Fruit fly (Drosophila melanogaster): ENCODE data around the gene spartin.
A peak's percentile ranks its signal among the peaks of the same experiment; 100 is the strongest.

The spartin gene

dm6 chr3R:4654557-4655273, at the start of gene spartin:
spartin (plus strand) TSS chr3R:4654800.
- TF ChIP-seq jim (GFP tag; optimal IDR thresholded peaks at IDR 0.05) (no peak), Myc (optimal IDR thresholded peaks at IDR 0.05) (no peak), sage (GFP tag; optimal IDR thresholded peaks at IDR 0.05) (peak; percentile 63), Vsx2 (GFP tag; optimal IDR thresholded peaks at IDR 0.05; ENCODE audit: partially characterized antibody) (peak; percentile 94), Hnf4 (GFP tag; optimal IDR thresholded peaks at IDR 0.05) (peak; percentile 65), ey (GFP tag; optimal IDR thresholded peaks at IDR 0.05) (peak; percentile 15), h (GFP tag; optimal IDR thresholded peaks at IDR 0.05) (peak; percentile 60), HLH106 (tag; optimal IDR thresholded peaks at IDR 0.05) (peak; percentile 1), OdsH (GFP tag; optimal IDR thresholded peaks at IDR 0.05) (peak; percentile 45), foxo (GFP tag; optimal IDR thresholded peaks at IDR 0.05) (peak in 1 of 2 experiments; percentile 59), Abd-B (GFP tag; optimal IDR thresholded peaks at IDR 0.05) (no peak), Sp1 (GFP tag; optimal IDR thresholded peaks at IDR 0.05) (no peak), rgr (GFP tag; optimal IDR thresholded peaks at IDR 0.05) (peak; percentile 94), Hr83 (GFP tag; optimal IDR thresholded peaks at IDR 0.05; ENCODE audit: poor library complexity, severe bottlenecking) (peak; percentile 68), GATAd (GFP tag; optimal IDR thresholded peaks at IDR 0.05) (peak; percentile 19), Mio (GFP tag; optimal IDR thresholded peaks at IDR 0.05) (no peak), dmrt93B (GFP tag; optimal IDR thresholded peaks at IDR 0.05) (no peak), Dif (GFP tag; optimal IDR thresholded peaks at IDR 0.05; ENCODE audit: partially characterized antibody) (peak; percentile 83), psq (GFP tag; optimal IDR thresholded peaks at IDR 0.05) (peak; percentile 51)

- TF ChIP-seq fru (GFP tag; optimal IDR thresholded peaks at IDR 0.05) = no peak
- TF ChIP-seq sv (GFP tag; optimal IDR thresholded peaks at IDR 0.05) = no peak
- TF ChIP-seq Abd-B (GFP tag; optimal IDR thresholded peaks at IDR 0.05) = no peak
- TF ChIP-seq Sp1 (GFP tag; optimal IDR thresholded peaks at IDR 0.05) = no peak
- no peak for TF ChIP-seq lola (GFP tag; optimal IDR thresholded peaks at IDR 0.05)
- TF ChIP-seq Hr83 (GFP tag; optimal IDR thresholded peaks at IDR 0.05; ENCODE audit: poor library complexity, severe bottlenecking) = no peak
- TF ChIP-seq h (GFP tag; optimal IDR thresholded peaks at IDR 0.05) = no peak
- TF ChIP-seq Hr78 (GFP tag; optimal IDR thresholded peaks at IDR 0.05) = no peak
- TF ChIP-seq Jra (GFP tag; optimal IDR thresholded peaks at IDR 0.05) = no peak
- TF ChIP-seq br (GFP tag; optimal IDR thresholded peaks at IDR 0.05) = no peak
- no peak for TF ChIP-seq dsf (GFP tag; optimal IDR thresholded peaks at IDR 0.05; ENCODE audit: borderline replicate concordance)
- no peak for TF ChIP-seq Hnf4 (GFP tag; optimal IDR thresholded peaks at IDR 0.05)
- no peak for TF ChIP-seq dl (GFP tag; optimal IDR thresholded peaks at IDR 0.05; ENCODE audit: insufficient read depth in 1 of 2, partially characterized antibody in 2 of 2)
- no peak for TF ChIP-seq usp (GFP tag; optimal IDR thresholded peaks at IDR 0.05)
- no peak for TF ChIP-seq Rel (GFP tag; optimal IDR thresholded peaks at IDR 0.05)
- TF ChIP-seq Rel (tag; optimal IDR thresholded peaks at IDR 0.05) = no peak
Observed at dm6 chr3R:4612570-4612969, 42.0 kb upstream of the spartin start, which contains the start of gene 5-HT2A. 5-HT2A (plus strand) TSS chr3R:4612870.

- TF ChIP-seq Jra (GFP tag; optimal IDR thresholded peaks at IDR 0.05) = no peak
- no peak for TF ChIP-seq Myc (optimal IDR thresholded peaks at IDR 0.05)
- no peak for TF ChIP-seq woc (GFP tag; optimal IDR thresholded peaks at IDR 0.05)
- no peak for TF ChIP-seq HLH106 (tag; optimal IDR thresholded peaks at IDR 0.05)
- no peak for TF ChIP-seq ey (GFP tag; optimal IDR thresholded peaks at IDR 0.05)
- TF ChIP-seq h (GFP tag; optimal IDR thresholded peaks at IDR 0.05) = no peak
- no peak for TF ChIP-seq Vsx2 (GFP tag; optimal IDR thresholded peaks at IDR 0.05; ENCODE audit: partially characterized antibody)
- no peak for TF ChIP-seq dsf (GFP tag; optimal IDR thresholded peaks at IDR 0.05; ENCODE audit: borderline replicate concordance)
- no peak for TF ChIP-seq brk (GFP tag; optimal IDR thresholded peaks at IDR 0.05)
- no peak for TF ChIP-seq psq (GFP tag; optimal IDR thresholded peaks at IDR 0.05)
- TF ChIP-seq Hr83 (GFP tag; optimal IDR thresholded peaks at IDR 0.05; ENCODE audit: poor library complexity, severe bottlenecking) = no peak
- no peak for TF ChIP-seq jim (GFP tag; optimal IDR thresholded peaks at IDR 0.05)
Observed at dm6 chr3R:4616130-4616529, 38.5 kb upstream of the spartin start.

dm6 chr3R:4632639-4633038, 22.0 kb upstream of the spartin start:
- TF ChIP-seq Hr78 (GFP tag; optimal IDR thresholded peaks at IDR 0.05) (no peak), dl (GFP tag; optimal IDR thresholded peaks at IDR 0.05; ENCODE audit: insufficient read depth in 1 of 2, partially characterized antibody in 2 of 2) (no peak)

Data from whole organism, wandering third instar larva.